Fruit fly (Drosophila melanogaster) Kc167 (cell line): ENCODE results near the gene CG43896.

Experiments used
- Myc ChIP-seq: fragments of >200 bp; optimal IDR thresholded peaks from 2 replicates; lab custom pipeline; 2017; ENCODE audit warnings: missing external identifiers
- Sin3A ChIP-seq: fragments of >200 bp; optimal IDR thresholded peaks from 2 replicates; lab custom pipeline; 2018; ENCODE audit warnings: missing external identifiers
- h ChIP-seq: fragments of >200 bp; optimal IDR thresholded peaks from 3 replicates; lab custom pipeline; 2018; ENCODE audit warnings: missing external identifiers
- insv ChIP-seq: fragments of >200 bp; optimal IDR thresholded peaks from 3 replicates; lab custom pipeline; 2018; ENCODE audit warnings: missing external identifiers
- psq ChIP-seq: fragments of >200 bp; optimal IDR thresholded peaks from 2 replicates; lab custom pipeline; 2017; ENCODE audit warnings: missing external identifiers
- ttk ChIP-seq: sonication (Bioruptor generic); optimal IDR thresholded peaks from 2 replicates; lab custom pipeline; 2017; ENCODE audit warnings: missing external identifiers

CG43896 gene

DNA sequence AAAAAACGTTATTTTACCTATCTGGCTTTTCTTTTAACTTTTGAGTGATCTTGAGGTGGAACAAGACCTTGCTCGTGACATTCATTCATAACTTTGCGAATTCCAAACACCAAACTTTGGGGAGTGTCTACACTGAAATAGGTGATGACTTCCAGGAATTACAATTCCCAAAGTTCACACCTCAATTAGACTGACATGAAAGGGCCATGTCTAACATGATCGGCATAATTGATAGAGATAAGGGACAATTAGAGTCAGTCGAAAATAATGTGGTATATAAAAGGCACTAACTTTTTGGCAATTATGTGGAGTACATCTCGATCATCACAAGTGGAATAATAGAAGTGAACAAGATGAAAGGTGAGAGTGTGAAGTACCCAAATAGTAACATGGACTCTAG, at the start of gene CG43896:
Gene CG43896, plus strand, starts transcription at position 301 of the 400 bp plus-strand sequence.
- TF ChIP-seq h = no peak
- no peak for TF ChIP-seq ttk (lab: Kevin White, UChicago)
- no peak for TF ChIP-seq Myc (lab: Kevin White, UChicago)
- TF ChIP-seq insv = no peak
- no peak for TF ChIP-seq Sin3A (lab: Kevin White, UChicago)
- no peak for TF ChIP-seq psq (lab: Kevin White, UChicago)

DNA sequence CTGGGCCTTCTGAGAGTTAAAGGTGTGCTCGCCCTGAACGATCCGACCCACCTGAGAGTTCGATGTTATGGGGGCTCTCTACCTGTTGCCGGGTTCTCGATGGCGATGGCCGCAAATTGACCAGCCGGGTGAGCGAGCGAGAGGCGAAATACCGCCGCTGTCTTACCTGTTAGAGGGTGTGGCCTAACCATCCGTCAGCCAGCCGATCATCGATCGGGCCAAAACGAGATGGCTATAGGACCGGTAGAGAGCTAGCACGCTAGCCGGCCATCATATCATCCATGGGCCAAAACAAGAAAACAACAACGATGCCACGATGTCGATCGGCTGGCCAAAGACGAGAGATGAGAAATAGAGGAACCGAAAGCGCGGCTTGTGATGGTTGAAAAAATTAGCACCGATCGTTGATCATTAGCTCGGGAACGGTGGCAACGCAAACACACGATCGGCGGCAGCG, 48.6 kb upstream of the CG43896 start, which contains the start of gene byn:
Gene byn, plus strand, starts transcription at position 407 of the 457 bp plus-strand sequence.
- no peak for TF ChIP-seq psq (lab: Kevin White, UChicago)
- no peak for TF ChIP-seq h
- no peak for TF ChIP-seq Myc (lab: Kevin White, UChicago)
- no peak for TF ChIP-seq ttk (lab: Kevin White, UChicago)
- no peak for TF ChIP-seq Sin3A (lab: Kevin White, UChicago)
- no peak for TF ChIP-seq insv

dm6 chr3L:11931619-11932018, 44.3 kb upstream of the CG43896 start:
- TF ChIP-seq Myc (lab: Kevin White, UChicago) (no peak), h (no peak), psq (lab: Kevin White, UChicago) (no peak), ttk (lab: Kevin White, UChicago) (no peak), insv (no peak), Sin3A (lab: Kevin White, UChicago) (no peak)

- TF ChIP-seq h (no peak), psq (lab: Kevin White, UChicago) (no peak), ttk (lab: Kevin White, UChicago) (no peak), Myc (lab: Kevin White, UChicago) (no peak), Sin3A (lab: Kevin White, UChicago) (no peak), insv (no peak)
Observed at dm6 chr3L:11937270-11937669, 38.6 kb upstream of the CG43896 start.

DNA sequence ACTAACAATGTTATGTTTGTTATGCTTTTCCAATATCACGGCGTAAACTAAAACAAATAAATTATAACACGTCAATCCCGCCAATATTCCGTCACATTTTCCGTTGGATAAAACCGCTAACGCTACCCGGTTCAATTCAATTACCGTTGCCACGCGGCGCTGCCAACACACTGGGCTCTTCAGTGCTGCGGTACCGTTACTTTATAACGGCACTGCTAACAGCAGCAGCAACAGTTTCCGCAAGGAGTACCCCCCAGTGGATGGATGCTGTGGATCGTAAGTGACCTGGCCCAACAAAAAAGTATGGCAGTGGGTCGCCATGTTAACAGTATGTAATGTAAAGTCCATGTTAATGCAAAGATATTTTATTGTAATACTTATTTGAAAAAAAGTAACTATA, 37.2 kb upstream of the CG43896 start, which contains the start of gene CG44837:
Gene CG44837, minus strand, starts transcription at position 157 of the 400 bp plus-strand sequence.
- TF ChIP-seq ttk (lab: Kevin White, UChicago) = no peak
- no peak for TF ChIP-seq Sin3A (lab: Kevin White, UChicago)
- no peak for TF ChIP-seq insv
- no peak for TF ChIP-seq h
- TF ChIP-seq psq (lab: Kevin White, UChicago) = no peak
- TF ChIP-seq Myc (lab: Kevin White, UChicago) = no peak

DNA sequence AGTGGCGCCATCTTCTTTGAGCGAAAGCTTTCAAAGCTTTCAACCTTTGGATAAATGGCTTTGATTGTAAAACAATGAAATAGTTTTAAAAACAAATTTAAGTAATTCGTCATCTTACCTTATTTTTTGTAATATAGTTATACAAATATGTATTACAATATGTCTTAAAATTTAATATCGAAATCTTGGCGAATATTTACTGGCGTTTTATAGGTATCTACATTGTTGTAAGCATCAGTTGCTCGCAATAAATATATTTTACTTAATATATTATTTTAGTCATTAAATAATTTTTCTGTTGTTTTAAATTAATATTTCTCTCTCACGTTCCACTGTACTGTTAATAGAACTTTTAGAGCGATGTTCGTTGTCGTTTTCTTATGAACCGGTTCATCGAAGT, 34.3 kb upstream of the CG43896 start, which contains the start of gene Rpt4R:
Gene Rpt4R, plus strand, starts transcription at position 301 of the 400 bp plus-strand sequence.
- no peak for TF ChIP-seq Myc (lab: Kevin White, UChicago)
- TF ChIP-seq Sin3A (lab: Kevin White, UChicago) = no peak
- TF ChIP-seq h = no peak
- no peak for TF ChIP-seq psq (lab: Kevin White, UChicago)
- TF ChIP-seq ttk (lab: Kevin White, UChicago) = no peak
- no peak for TF ChIP-seq insv

- TF ChIP-seq Sin3A (lab: Kevin White, UChicago) (no peak), psq (lab: Kevin White, UChicago) (no peak), Myc (lab: Kevin White, UChicago) (no peak), ttk (lab: Kevin White, UChicago) (no peak), h (no peak), insv (no peak)
Observed at dm6 chr3L:11944752-11945151, 31.2 kb upstream of the CG43896 start, which contains the start of gene CG5883. Gene CG5883 (minus strand): TSS chr3L:11944852.

DNA sequence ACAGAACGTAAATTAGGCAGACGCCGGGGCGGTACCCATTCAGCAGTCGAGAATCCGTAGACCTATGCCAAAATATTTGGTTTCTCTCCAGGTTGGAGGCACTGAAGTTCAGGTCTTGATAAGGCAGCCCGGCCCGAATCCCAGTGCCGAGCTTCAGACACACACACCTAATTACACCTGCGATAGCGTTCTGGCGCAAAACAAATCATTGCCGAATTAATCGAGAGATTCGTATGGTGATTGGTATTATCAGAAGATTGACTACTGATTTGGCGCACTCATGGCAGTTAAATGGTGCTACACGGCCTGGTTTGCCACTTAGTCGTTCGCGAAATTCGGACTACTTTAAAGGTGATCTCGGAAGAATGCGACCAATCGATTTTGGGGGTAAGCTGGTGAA, 28.6 kb upstream of the CG43896 start, which contains the start of gene CG7252:
Gene CG7252, plus strand, starts transcription at position 319 of the 400 bp plus-strand sequence.
- TF ChIP-seq ttk (lab: Kevin White, UChicago) (no peak), psq (lab: Kevin White, UChicago) (no peak), insv (no peak), Sin3A (lab: Kevin White, UChicago) (no peak), Myc (lab: Kevin White, UChicago) (no peak), h (no peak)

DNA sequence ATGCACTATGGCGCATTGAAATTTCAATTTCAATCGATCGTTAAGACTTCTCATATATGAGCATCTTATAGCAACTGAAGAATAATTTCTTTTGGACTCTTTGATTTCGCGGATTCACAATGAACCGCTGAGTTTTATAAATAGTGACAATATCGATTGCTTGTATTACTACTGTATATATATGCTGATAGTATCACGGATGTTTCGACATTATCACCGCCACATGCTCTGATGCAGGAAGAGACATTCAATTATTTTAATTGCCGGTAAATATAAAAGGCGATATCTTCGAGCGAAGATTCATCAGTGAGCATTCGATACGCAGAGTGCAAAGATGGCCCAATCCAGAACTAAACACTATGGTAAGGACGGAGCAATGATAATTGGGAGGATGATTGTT, 26.4 kb upstream of the CG43896 start, which contains the start of gene CG17826:
Gene CG17826, plus strand, starts transcription at position 301 of the 400 bp plus-strand sequence.
- TF ChIP-seq h = no peak
- no peak for TF ChIP-seq psq (lab: Kevin White, UChicago)
- no peak for TF ChIP-seq Myc (lab: Kevin White, UChicago)
- no peak for TF ChIP-seq insv
- TF ChIP-seq Sin3A (lab: Kevin White, UChicago) = no peak
- TF ChIP-seq ttk (lab: Kevin White, UChicago) = no peak

DNA sequence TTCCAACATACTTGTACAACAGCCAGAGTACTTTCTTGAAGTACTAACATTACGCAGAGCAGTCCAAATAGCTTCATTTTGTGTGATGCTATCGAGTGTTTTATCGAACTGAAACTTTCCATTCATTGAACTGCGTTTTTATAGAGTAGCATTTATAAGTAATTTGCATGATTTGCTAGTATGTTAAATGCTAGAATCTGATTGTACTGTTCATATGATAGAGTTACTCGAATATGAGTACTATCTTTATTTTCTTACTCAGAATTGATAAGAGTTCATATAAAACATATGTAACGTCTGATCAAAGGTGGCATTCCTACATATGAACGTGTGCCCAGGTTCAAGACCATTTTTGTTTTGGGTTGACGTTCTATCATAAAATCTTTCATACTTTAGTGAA, 22.7 kb upstream of the CG43896 start, which contains the start of gene obst-G:
Gene obst-G, minus strand, starts transcription at position 101 of the 400 bp plus-strand sequence.
- TF ChIP-seq Sin3A (lab: Kevin White, UChicago) = no peak
- no peak for TF ChIP-seq insv
- no peak for TF ChIP-seq ttk (lab: Kevin White, UChicago)
- TF ChIP-seq h = no peak
- TF ChIP-seq psq (lab: Kevin White, UChicago) = no peak
- no peak for TF ChIP-seq Myc (lab: Kevin White, UChicago)

DNA sequence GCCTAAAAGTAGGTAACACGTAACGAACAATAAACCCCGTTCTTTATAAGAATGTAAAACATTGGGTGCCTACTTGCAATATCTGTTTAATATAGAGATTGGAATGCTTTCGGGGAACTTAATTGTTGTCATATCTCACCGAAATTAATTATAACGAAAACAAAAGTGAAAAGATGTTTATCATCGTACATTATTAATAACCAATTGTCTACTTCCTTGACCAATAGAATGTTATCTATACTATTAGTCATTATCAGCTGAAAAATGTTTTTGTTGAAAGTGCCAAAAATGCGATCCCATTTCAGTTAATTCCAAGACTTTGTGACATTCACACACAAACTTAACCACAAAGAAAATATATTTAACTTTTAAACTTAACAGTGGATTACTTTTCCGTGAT, 22.1 kb upstream of the CG43896 start, which contains the start of gene CG7248:
Gene CG7248, plus strand, starts transcription at position 301 of the 400 bp plus-strand sequence.
- TF ChIP-seq insv = no peak
- no peak for TF ChIP-seq h
- no peak for TF ChIP-seq Myc (lab: Kevin White, UChicago)
- no peak for TF ChIP-seq psq (lab: Kevin White, UChicago)
- TF ChIP-seq ttk (lab: Kevin White, UChicago) = no peak
- TF ChIP-seq Sin3A (lab: Kevin White, UChicago) = no peak

- TF ChIP-seq insv (no peak), Sin3A (lab: Kevin White, UChicago) (no peak), Myc (lab: Kevin White, UChicago) (no peak), psq (lab: Kevin White, UChicago) (no peak), ttk (lab: Kevin White, UChicago) (no peak), h (no peak)
Observed at dm6 chr3L:11957669-11958333, 18.1 kb upstream of the CG43896 start, which contains the start of the genes CG11570 and CG43294. Gene CG11570 (minus strand): TSS chr3L:11957769. Gene CG43294 (plus strand): TSS chr3L:11958283.
